Fruit fly (Drosophila melanogaster): ENCODE measurements around the gene CG14050.

The CG14050 gene

DNA sequence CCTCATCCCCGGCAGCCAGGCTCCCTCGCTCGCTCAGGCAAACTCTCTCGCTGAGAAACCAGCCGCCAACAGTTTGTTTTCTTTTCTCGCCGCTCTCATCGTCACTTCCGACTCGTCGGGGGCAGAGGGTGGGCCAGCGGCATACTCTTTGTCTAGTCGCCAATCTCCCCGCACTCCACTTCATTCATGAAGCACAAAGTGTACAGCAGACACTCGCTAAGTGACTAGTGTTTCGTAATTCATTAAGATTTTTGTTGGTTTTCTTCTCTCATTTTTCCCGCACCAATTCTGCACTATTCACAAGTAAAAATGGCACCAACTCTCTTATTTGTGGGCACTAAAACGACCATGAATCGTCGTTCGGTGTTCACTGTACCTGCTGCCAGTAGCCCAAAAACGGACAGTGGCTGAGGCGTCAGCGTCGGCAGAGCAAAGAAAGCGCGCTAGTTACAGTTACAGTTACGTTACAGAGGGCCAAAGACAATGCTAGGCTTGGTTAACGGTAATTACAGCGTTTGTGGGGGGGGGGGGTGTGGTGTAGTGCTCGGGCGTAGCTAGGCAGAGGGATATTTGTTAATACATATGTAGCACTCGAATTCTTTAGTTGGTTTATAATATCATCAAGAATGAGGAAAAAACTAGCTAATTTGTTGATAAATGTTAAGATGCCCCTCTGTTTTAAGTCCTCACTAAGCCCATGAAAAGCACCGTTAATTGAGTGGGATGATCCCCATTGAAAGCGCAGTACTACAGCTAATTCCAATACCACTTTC lies 28.4 kb downstream of the CG14050 start (continued):
- peak; percentile 99 for TF ChIP-seq Asciz (GFP tag; optimal IDR thresholded peaks at IDR 0.05)
- TF ChIP-seq CG2889 (GFP tag; IDR thresholded peaks at IDR 0.05) = peak; percentile 97
- peak; percentile 98 for TF ChIP-seq CG11456 (GFP tag; IDR thresholded peaks at IDR 0.05)
- TF ChIP-seq stwl (tag; optimal IDR thresholded peaks at IDR 0.05) = peak; percentile 34
- peak; percentile 99 for TF ChIP-seq pb (GFP tag; optimal IDR thresholded peaks at IDR 0.05)
- peak; percentile 95 for TF ChIP-seq CG3163 (GFP tag; optimal IDR thresholded peaks at IDR 0.05)
- TF ChIP-seq nmo (GFP tag; optimal IDR thresholded peaks at IDR 0.05) = peak; percentile 98
- TF ChIP-seq E2f1 (GFP tag; IDR thresholded peaks at IDR 0.05) = peak; percentile 98
- peak; percentile 99 for TF ChIP-seq CG4617 (GFP tag; optimal IDR thresholded peaks at IDR 0.05; ENCODE audit: borderline replicate concordance)
- peak; percentile 98 for TF ChIP-seq gro (GFP tag; optimal IDR thresholded peaks at IDR 0.05)
- peak; percentile 85 for TF ChIP-seq CG7271 (tag; optimal IDR thresholded peaks at IDR 0.05)
- peak; percentile 99 for TF ChIP-seq CG17359 (tag; optimal IDR thresholded peaks at IDR 0.05)
- peak; percentile 59 for TF ChIP-seq Kr (GFP tag; optimal IDR thresholded peaks at IDR 0.05)
- no peak for TF ChIP-seq ato (GFP tag; IDR thresholded peaks at IDR 0.05; ENCODE audit: partially characterized antibody)
- peak; percentile 91 for TF ChIP-seq kni (GFP tag; optimal IDR thresholded peaks at IDR 0.05)
- TF ChIP-seq CG18262 (tag; optimal IDR thresholded peaks at IDR 0.05) = peak; percentile 98
- peak; percentile 89 for TF ChIP-seq CG8281 (tag; optimal IDR thresholded peaks at IDR 0.05)
- peak; percentile 98 for TF ChIP-seq gsb-n (tag; optimal IDR thresholded peaks at IDR 0.05)
- TF ChIP-seq CTCF (GFP tag; optimal IDR thresholded peaks at IDR 0.05) = peak; percentile 76
- TF ChIP-seq fd64A (GFP tag; optimal IDR thresholded peaks at IDR 0.05) = peak; percentile 99
- peak; percentile 95 for TF ChIP-seq CG6175 (GFP tag; IDR thresholded peaks at IDR 0.05)
- TF ChIP-seq croc (GFP tag; conservative IDR thresholded peaks at IDR 0.05) = peak; percentile 97
- peak; percentile 84 for TF ChIP-seq CG2116 (GFP tag; optimal IDR thresholded peaks at IDR 0.05)
- TF ChIP-seq Dbx (GFP tag; IDR thresholded peaks at IDR 0.05) = peak; percentile 96
- peak; percentile 96 for TF ChIP-seq CG6272 (GFP tag; IDR thresholded peaks at IDR 0.05)
- peak; percentile 91 for TF ChIP-seq ac (GFP tag; optimal IDR thresholded peaks at IDR 0.05)
- TF ChIP-seq CG11398 (GFP tag; optimal IDR thresholded peaks at IDR 0.05) = peak; percentile 98
- peak; percentile 99 for TF ChIP-seq Awh (GFP tag; IDR thresholded peaks at IDR 0.05)
- TF ChIP-seq Dp (GFP tag; optimal IDR thresholded peaks at IDR 0.05) = peak; percentile 37
- TF ChIP-seq CG11504 (tag; optimal IDR thresholded peaks at IDR 0.05) = peak; percentile 98
- peak; percentile 98 for TF ChIP-seq CG14050 (GFP tag; IDR thresholded peaks at IDR 0.05)
- TF ChIP-seq CG32532 (GFP tag; IDR thresholded peaks at IDR 0.05) = peak; percentile 98
- peak; percentile 41; the same call in 1 of the 2 replicates for TF ChIP-seq Dref (GFP tag; IDR thresholded peaks at IDR 0.05)
- peak; percentile 97 for TF ChIP-seq CG1233 (GFP tag; optimal IDR thresholded peaks at IDR 0.05)
- TF ChIP-seq CG8924 (tag; optimal IDR thresholded peaks at IDR 0.05) = peak; percentile 99
- TF ChIP-seq CG14710 (tag; optimal IDR thresholded peaks at IDR 0.05) = peak; percentile 95
- peak; percentile 97 for TF ChIP-seq gt (GFP tag; IDR thresholded peaks at IDR 0.05)
- peak; percentile 99 for TF ChIP-seq CG8944 (GFP tag; optimal IDR thresholded peaks at IDR 0.05)
- no peak; the same call in 1 of the 2 replicates for TF ChIP-seq bbx (GFP tag; IDR thresholded peaks at IDR 0.05; ENCODE audit: partially characterized antibody)
- TF ChIP-seq corto (GFP tag; optimal IDR thresholded peaks at IDR 0.05) = no peak
- peak; percentile 99 for TF ChIP-seq org-1 (GFP tag; optimal IDR thresholded peaks at IDR 0.05)
- peak; percentile 98 for TF ChIP-seq salm (tag; optimal IDR thresholded peaks at IDR 0.05)
- peak; percentile 77 for TF ChIP-seq CG7928 (GFP tag; optimal IDR thresholded peaks at IDR 0.05)
- TF ChIP-seq Ravus (GFP tag; IDR thresholded peaks at IDR 0.05) = peak; percentile 96
- peak; percentile 94 for TF ChIP-seq CG15514 (GFP tag; optimal IDR thresholded peaks at IDR 0.05)
- TF ChIP-seq Eip74EF (GFP tag; optimal IDR thresholded peaks at IDR 0.05) = peak in 1 of 2 experiments; percentile 98
- peak; percentile 92 for TF ChIP-seq CG34376 (GFP tag; optimal IDR thresholded peaks at IDR 0.05)
